Fruit fly (Drosophila melanogaster) whole organism, adult: ENCODE data around the gene EloB.

ENCODE experiments used
- CG33017 ChIP-seq: fragments of 200-800 bp; sonication (Bioruptor generic); optimal IDR thresholded peaks from 2 replicates; lab custom pipeline; 2018; ENCODE audit warnings: missing biosample characterization, mild to moderate bottlenecking, missing genetic modification characterization, moderate library complexity
- CG5204 ChIP-seq: fragments of 200-800 bp; sonication (Bioruptor generic); optimal IDR thresholded peaks from 2 replicates; lab custom pipeline; 2016; ENCODE audit warnings: missing biosample characterization, missing genetic modification characterization
- Clk ChIP-seq: fragments of 200-800 bp; sonication (Bioruptor generic); optimal IDR thresholded peaks from 2 replicates; lab custom pipeline; 2017; ENCODE audit warnings: missing biosample characterization, missing genetic modification characterization
- Crg-1 ChIP-seq: fragments of 200-800 bp; sonication (Bioruptor generic); optimal IDR thresholded peaks from 2 replicates; lab custom pipeline; 2016; ENCODE audit warnings: missing biosample characterization, missing genetic modification characterization
- Mnt ChIP-seq: fragments of 200-800 bp; sonication (Bioruptor generic); optimal IDR thresholded peaks from 2 replicates; lab custom pipeline; 2016; ENCODE audit warnings: missing biosample characterization, mild to moderate bottlenecking, missing genetic modification characterization
- bab1 ChIP-seq: fragments of 200-800 bp; sonication (Bioruptor generic); optimal IDR thresholded peaks from 3 replicates; lab custom pipeline; 2019; ENCODE audit warnings: missing biosample characterization, mild to moderate bottlenecking, missing genetic modification characterization, moderate library complexity
- ovo ChIP-seq: fragments of 200-800 bp; sonication (Bioruptor generic); optimal IDR thresholded peaks from 2 replicates; lab custom pipeline; 2016; ENCODE audit warnings: missing biosample characterization, missing genetic modification characterization
- pad ChIP-seq: fragments of 200-800 bp; sonication (Bioruptor generic); optimal IDR thresholded peaks from 3 replicates; lab custom pipeline; 2017; ENCODE audit warnings: missing biosample characterization, missing genetic modification characterization, mild to moderate bottlenecking, moderate library complexity, missing genetic modification reagents

- no peak for TF ChIP-seq Mnt (GFP tag; lab: Kevin White, UChicago)
- TF ChIP-seq CG5204 (GFP tag; lab: Kevin White, UChicago): no peak
- no peak for TF ChIP-seq Clk (GFP tag; lab: Kevin White, UChicago)
- TF ChIP-seq Crg-1 (GFP tag; lab: Kevin White, UChicago): no peak
- TF ChIP-seq pad (GFP tag; lab: Kevin White, UChicago): no peak
- no peak for TF ChIP-seq CG33017 (tag; lab: Kevin White, UChicago)
- TF ChIP-seq bab1: no peak
- TF ChIP-seq ovo (GFP tag; lab: Kevin White, UChicago): no peak
These were observed 34.7 kb downstream of the EloB start for dm6 chr3R:20544952-20545351.
